Worm (Caenorhabditis elegans) whole organism, late embryonic: ENCODE data around the gene lin-29.

Experiments
- C08G9.2 ChIP-seq: sonication (generic microtip); optimal IDR thresholded peaks from 2 replicates; lab custom pipeline; 2016; ENCODE audit warnings: mild to moderate bottlenecking, missing genetic modification characterization, moderate library complexity, missing compliant biosample characterization
- K09A11.1 ChIP-seq: sonication (generic microtip); optimal IDR thresholded peaks from 2 replicates; lab custom pipeline; 2017; ENCODE audit warnings: antibody characterized with exemption, mild to moderate bottlenecking, missing genetic modification characterization, missing compliant biosample characterization; ENCODE audit not compliant: insufficient read depth
- Y22D7AL.16 ChIP-seq: sonication (generic microtip); optimal IDR thresholded peaks from 2 replicates; lab custom pipeline; 2016; ENCODE audit warnings: missing genetic modification characterization, missing compliant biosample characterization
- ceh-14 ChIP-seq: sonication (generic microtip); optimal IDR thresholded peaks from 2 replicates; lab custom pipeline; 2016; ENCODE audit warnings: missing genotype, missing genetic modification characterization, missing compliant biosample characterization
- ceh-18 ChIP-seq: sonication (generic microtip); optimal IDR thresholded peaks from 2 replicates; lab custom pipeline; 2016; ENCODE audit warnings: missing genetic modification characterization, missing compliant biosample characterization
- ceh-24 ChIP-seq: sonication (generic microtip); optimal IDR thresholded peaks from 2 replicates; lab custom pipeline; 2016; ENCODE audit warnings: mild to moderate bottlenecking, missing genetic modification characterization, missing compliant biosample characterization
- ceh-30 ChIP-seq: fragments of 150-350 bp; optimal IDR thresholded peaks from 2 replicates; lab custom pipeline; 2014; ENCODE audit warnings: missing biosample characterization, missing genetic modification characterization
- ceh-31 ChIP-seq: sonication (generic microtip); optimal IDR thresholded peaks from 2 replicates; lab custom pipeline; 2016; ENCODE audit warnings: missing genetic modification characterization, missing compliant biosample characterization
- ceh-45 ChIP-seq: fragments of 200-800 bp; sonication (Bioruptor generic); IDR thresholded peaks from 2 replicates; pipeline ENCODE4 v1.3.6; 2022; ENCODE audit warnings: missing genetic modification reagents, missing genetic modification characterization, missing compliant biosample characterization
- ceh-48 ChIP-seq: sonication (generic microtip); optimal IDR thresholded peaks from 2 replicates; lab custom pipeline; 2016; ENCODE audit warnings: missing genetic modification characterization, inconsistent platforms, missing compliant biosample characterization
- ceh-9 ChIP-seq: sonication (generic microtip); optimal IDR thresholded peaks from 2 replicates; lab custom pipeline; 2016; ENCODE audit warnings: mild to moderate bottlenecking, missing genetic modification characterization, inconsistent platforms, missing compliant biosample characterization
- elt-2 ChIP-seq: sonication (generic microtip); optimal IDR thresholded peaks from 2 replicates; lab custom pipeline; 2016; ENCODE audit warnings: missing genetic modification reagents, missing genetic modification characterization, missing compliant biosample characterization
- elt-4 ChIP-seq: sonication (generic microtip); optimal IDR thresholded peaks from 2 replicates; lab custom pipeline; 2016; ENCODE audit warnings: missing genetic modification characterization, missing compliant biosample characterization
- fax-1 ChIP-seq: sonication (generic microtip); optimal IDR thresholded peaks from 2 replicates; lab custom pipeline; 2016; ENCODE audit warnings: missing genotype, missing genetic modification characterization, missing compliant biosample characterization
- fkh-10 ChIP-seq: fragments of 150-350 bp; optimal IDR thresholded peaks from 2 replicates; lab custom pipeline; 2014; ENCODE audit warnings: missing biosample characterization, missing genetic modification reagents, missing genetic modification characterization
- gmeb-2 ChIP-seq: sonication (generic microtip); optimal IDR thresholded peaks from 2 replicates; lab custom pipeline; 2016; ENCODE audit warnings: missing genetic modification characterization, inconsistent platforms, missing compliant biosample characterization
- hlh-30 ChIP-seq: sonication (generic microtip); optimal IDR thresholded peaks from 2 replicates; lab custom pipeline; 2017; ENCODE audit warnings: antibody characterized with exemption, missing genetic modification characterization, missing compliant biosample characterization; ENCODE audit not compliant: insufficient read depth
- hlh-6 ChIP-seq: sonication (generic microtip); optimal IDR thresholded peaks from 2 replicates; lab custom pipeline; 2016; ENCODE audit warnings: missing genotype, missing genetic modification characterization, missing compliant biosample characterization
- madf-2 ChIP-seq: sonication (generic microtip); optimal IDR thresholded peaks from 2 replicates; lab custom pipeline; 2017; ENCODE audit warnings: missing genetic modification characterization, missing compliant biosample characterization
- mec-3 ChIP-seq: sonication (generic microtip); optimal IDR thresholded peaks from 2 replicates; lab custom pipeline; 2016; ENCODE audit warnings: borderline replicate concordance, missing genetic modification characterization, missing compliant biosample characterization
- nfya-1 ChIP-seq: sonication (generic microtip); optimal IDR thresholded peaks from 2 replicates; lab custom pipeline; 2017; ENCODE audit warnings: missing genetic modification characterization, mild to moderate bottlenecking, missing compliant biosample characterization, antibody characterized with exemption, moderate library complexity
- nhr-11 ChIP-seq: fragments of 150-350 bp; optimal IDR thresholded peaks from 2 replicates; lab custom pipeline; 2014; ENCODE audit warnings: missing biosample characterization, missing genetic modification characterization
- npax-4 ChIP-seq: sonication (generic microtip); optimal IDR thresholded peaks from 2 replicates; lab custom pipeline; 2016; ENCODE audit warnings: missing genetic modification characterization, missing compliant biosample characterization
- pag-3 ChIP-seq: sonication (generic microtip); optimal IDR thresholded peaks from 2 replicates; lab custom pipeline; 2016; ENCODE audit warnings: missing compliant biosample characterization, missing genetic modification characterization, borderline replicate concordance
- pax-1 ChIP-seq: fragments of 150-350 bp; optimal IDR thresholded peaks from 2 replicates; lab custom pipeline; 2014; ENCODE audit warnings: missing biosample characterization, missing genetic modification characterization
- pha-2 ChIP-seq: sonication (generic microtip); optimal IDR thresholded peaks from 2 replicates; lab custom pipeline; 2017; ENCODE audit warnings: mild to moderate bottlenecking, missing genetic modification characterization, missing compliant biosample characterization
- pha-4 ChIP-seq: fragments of 150-350 bp; optimal IDR thresholded peaks from 2 replicates; lab custom pipeline; 2018; ENCODE audit warnings: missing biosample characterization, missing genetic modification reagents, missing genetic modification characterization
- rnt-1 ChIP-seq: sonication (generic microtip); optimal IDR thresholded peaks from 2 replicates; lab custom pipeline; 2016; ENCODE audit warnings: missing genetic modification characterization, missing compliant biosample characterization
- sdc-2 ChIP-seq: sonication (generic microtip); optimal IDR thresholded peaks from 2 replicates; lab custom pipeline; 2016; ENCODE audit warnings: missing genotype, missing genetic modification characterization, missing compliant biosample characterization
- sox-4 ChIP-seq: sonication (generic microtip); optimal IDR thresholded peaks from 2 replicates; lab custom pipeline; 2017; ENCODE audit warnings: mild to moderate bottlenecking, missing genetic modification characterization, inconsistent platforms, missing compliant biosample characterization
- tbx-7 ChIP-seq: sonication (generic microtip); optimal IDR thresholded peaks from 2 replicates; lab custom pipeline; 2016; ENCODE audit warnings: missing genotype, missing genetic modification characterization, missing compliant biosample characterization
- unc-3 ChIP-seq, 2 experiments: fragments of 200-800 bp in 1 of 2; sonication (Bioruptor generic) in 1 of 2; sonication (generic microtip) in 1 of 2; conservative IDR thresholded peaks in 1 of 2; optimal IDR thresholded peaks in 1 of 2; 2 replicates each; pipeline versions ENCODE4 v1.3.6 to Lab custom; 2016 to 2022; ENCODE audit warnings: missing compliant biosample characterization in 2 of 2, missing genetic modification characterization in 2 of 2, missing genetic modification reagents in 1 of 2
- unc-42 ChIP-seq: sonication (generic microtip); optimal IDR thresholded peaks from 2 replicates; lab custom pipeline; 2016; ENCODE audit warnings: missing genotype, missing genetic modification characterization, missing compliant biosample characterization
- unc-55 ChIP-seq: sonication (generic microtip); optimal IDR thresholded peaks from 2 replicates; lab custom pipeline; 2017; ENCODE audit warnings: missing biosample characterization, missing genetic modification reagents, missing genetic modification characterization
- ztf-16 ChIP-seq: sonication (generic microtip); optimal IDR thresholded peaks from 2 replicates; lab custom pipeline; 2017; ENCODE audit warnings: missing genetic modification characterization, missing compliant biosample characterization

The lin-29 gene

ce11 chrII:11916555-11916941, 18.6 kb downstream of the lin-29 start:
- TF ChIP-seq tbx-7 (no peak), pag-3 (tag; lab: Kevin White, UChicago) (no peak), pha-4 (tag; lab: Kevin White, UChicago) (no peak), ceh-30 (tag; lab: Kevin White, UChicago) (no peak), nfya-1 (tag; lab: Kevin White, UChicago) (no peak), unc-42 (tag; lab: Kevin White, UChicago) (no peak), madf-2 (no peak), elt-4 (no peak), elt-2 (tag; lab: Kevin White, UChicago) (no peak), fkh-10 (no peak), sdc-2 (tag; lab: Kevin White, UChicago) (no peak), hlh-30 (tag; lab: Kevin White, UChicago) (no peak), nhr-11 (tag; lab: Kevin White, UChicago) (no peak), fax-1 (no peak), mec-3 (no peak), Y22D7AL.16 (tag; lab: Kevin White, UChicago) (no peak), C08G9.2 (no peak), ceh-24 (tag; lab: Kevin White, UChicago) (no peak)

ce11 chrII:11915770-11916554, 19.2 kb downstream of the lin-29 start, which contains the start of the genes vps-15 and hmg-12:
Gene vps-15, minus strand, starts transcription at chrII:11915852.
Gene hmg-12, plus strand, starts transcription at chrII:11916513.
- TF ChIP-seq pax-1 (tag; lab: Kevin White, UChicago) (peak; percentile 23), npax-4 (tag; lab: Kevin White, UChicago) (no peak)

DNA sequence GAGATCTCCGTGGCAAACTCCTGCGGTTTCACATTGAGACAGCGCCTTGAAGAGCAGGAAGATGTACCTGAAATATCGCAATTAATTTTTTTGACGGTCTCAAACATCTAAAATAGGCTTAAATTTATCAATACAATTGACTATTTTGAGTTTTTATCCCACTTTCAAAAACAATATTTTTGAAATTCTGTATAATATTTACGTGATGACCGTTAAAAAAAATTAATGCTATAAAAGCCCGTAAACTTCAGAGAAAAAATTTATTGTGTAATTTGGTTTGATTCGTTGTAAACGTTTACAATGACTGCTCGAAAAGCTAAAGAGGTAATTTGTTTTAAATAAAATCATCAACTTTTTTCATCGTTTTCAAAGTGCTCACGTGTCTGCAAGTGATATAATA, 20.8 kb downstream of the lin-29 start, which contains the start of gene ZK930.7:
ZK930.7 (plus strand) TSS at position 301 of the 400 bp plus-strand sequence.
- TF ChIP-seq ceh-45, result no peak
- no peak for TF ChIP-seq unc-55 (GFP tag; lab: Kevin White, UChicago)
- no peak for TF ChIP-seq npax-4 (tag; lab: Kevin White, UChicago)
- TF ChIP-seq elt-2 (tag; lab: Kevin White, UChicago), result no peak
- no peak for TF ChIP-seq pha-2 (tag; lab: Kevin White, UChicago)
- TF ChIP-seq gmeb-2, result no peak
- no peak for TF ChIP-seq ztf-16
- TF ChIP-seq K09A11.1 (tag; lab: Kevin White, UChicago), result no peak
- no peak for TF ChIP-seq elt-4
- no peak for TF ChIP-seq ceh-30 (tag; lab: Kevin White, UChicago)
- no peak for TF ChIP-seq rnt-1
- no peak for TF ChIP-seq ceh-14 (tag; lab: Kevin White, UChicago)
- TF ChIP-seq ceh-18 (tag; lab: Kevin White, UChicago), result no peak
- TF ChIP-seq ceh-9 (tag; lab: Kevin White, UChicago), result no peak
- TF ChIP-seq, all 69 proteins: peak for 0

ce11 chrII:11910569-11910968, 24.6 kb downstream of the lin-29 start:
- TF ChIP-seq hlh-6 (tag; lab: Kevin White, UChicago), result no peak
- no peak for TF ChIP-seq Y22D7AL.16 (tag; lab: Kevin White, UChicago)
- TF ChIP-seq nfya-1 (tag; lab: Kevin White, UChicago), result peak; percentile 88
- TF ChIP-seq ztf-16, result no peak
- no peak for TF ChIP-seq ceh-31 (tag; lab: Kevin White, UChicago)
- no peak for TF ChIP-seq fax-1

ce11 chrII:11906217-11906616, 28.9 kb downstream of the lin-29 start, which contains the start of gene ZK930.4:
Gene ZK930.4, plus strand, starts transcription at chrII:11906517.
- TF ChIP-seq ceh-48 (tag; lab: Kevin White, UChicago) (no peak), fkh-10 (no peak), mec-3 (no peak), elt-2 (tag; lab: Kevin White, UChicago) (no peak), sox-4 (tag; lab: Kevin White, UChicago) (no peak), unc-3 (GFP tag; conservative IDR thresholded peaks at IDR 0.05; lab: Robert Waterston, UW) (no peak), unc-3 (tag; optimal IDR thresholded peaks at IDR 0.05; lab: Kevin White, UChicago) (no peak), sdc-2 (tag; lab: Kevin White, UChicago) (no peak)
